Worm (Caenorhabditis elegans): Measurements from ENCODE around the gene arl-1.

DNA sequence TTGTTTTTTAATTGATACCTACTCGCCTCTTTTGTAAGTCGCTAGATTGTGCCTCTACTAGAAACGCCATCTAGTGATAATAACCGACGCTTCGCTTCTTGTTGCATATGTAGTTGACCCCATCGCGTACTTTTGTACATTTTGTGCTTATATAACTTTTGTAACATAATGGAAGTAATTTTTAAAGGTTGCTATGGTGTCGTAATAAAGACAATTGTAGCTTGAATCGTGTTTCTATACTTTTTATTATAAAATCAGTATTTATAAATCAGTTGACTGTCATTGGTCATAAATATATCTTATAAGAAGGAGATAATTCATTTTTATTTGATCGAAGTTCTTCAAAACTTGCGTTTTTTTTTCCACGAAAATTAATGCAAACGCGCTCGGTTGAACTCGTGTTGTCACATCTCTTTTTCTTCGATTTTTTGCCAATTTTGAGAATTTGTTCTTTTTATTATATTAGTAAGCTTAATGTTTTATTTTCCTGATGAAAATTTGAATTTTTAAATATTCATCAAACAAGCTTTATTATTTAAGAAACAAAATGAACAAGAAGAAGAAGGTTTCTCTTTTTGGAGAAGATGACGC is 4.2 kb upstream of the arl-1 start, which contains the start of gene F54C9.9:
- no peak for TF ChIP-seq skn-1 (tag; optimal IDR thresholded peaks at IDR 0.05)
- TF ChIP-seq aly-2 (tag; optimal IDR thresholded peaks at IDR 0.05), result no peak
- TF ChIP-seq egl-27 (tag; optimal IDR thresholded peaks at IDR 0.05), result no peak
- no peak for TF ChIP-seq lin-13 (GFP tag; optimal IDR thresholded peaks at IDR 0.05)

Measured in whole organism, L2 larva.